Fruit fly (Drosophila melanogaster): Measurements from ENCODE around the gene simj.

DNA sequence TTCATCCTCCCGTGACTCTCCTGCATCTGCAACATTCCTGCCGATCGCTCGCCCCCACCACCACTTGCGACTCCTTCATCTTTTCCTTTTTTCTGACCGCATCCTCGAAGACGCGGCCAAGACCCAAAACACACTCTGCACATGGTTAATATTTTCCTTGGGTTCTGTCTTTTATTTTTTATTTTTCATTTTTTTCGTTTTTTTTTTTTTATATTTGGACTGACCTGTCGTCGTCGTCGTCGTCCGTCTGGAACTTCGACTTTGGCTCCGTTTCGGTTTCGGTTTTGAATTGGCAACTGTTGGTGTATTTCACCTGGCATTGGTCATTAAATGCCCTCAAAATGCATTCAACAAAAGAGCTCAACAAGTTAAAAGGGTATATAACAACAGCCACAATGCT is 47.5 kb downstream of the simj start:
- TF ChIP-seq insv (optimal IDR thresholded peaks at IDR 0.05) = no peak
- no peak for TF ChIP-seq h (optimal IDR thresholded peaks at IDR 0.05)
